Worm (Caenorhabditis elegans) whole organism, late embryonic: ENCODE data around the gene pes-1.

Source experiments
- ahr-1 ChIP-seq: sonication (generic microtip); optimal IDR thresholded peaks from 2 replicates; lab custom pipeline; 2016; ENCODE audit warnings: missing genetic modification characterization, missing compliant biosample characterization
- ama-1 ChIP-seq: fragments of 150-350 bp; optimal IDR thresholded peaks from 2 replicates; lab custom pipeline; 2014
- ceh-19 ChIP-seq: fragments of 200-800 bp; sonication (Bioruptor generic); optimal IDR thresholded peaks from 2 replicates; lab custom pipeline; 2018; ENCODE audit warnings: mild to moderate bottlenecking, missing genetic modification characterization, missing compliant biosample characterization
- ceh-2 ChIP-seq: sonication (generic microtip); optimal IDR thresholded peaks from 2 replicates; lab custom pipeline; 2016; ENCODE audit warnings: missing genotype, missing genetic modification characterization, missing compliant biosample characterization
- ceh-24 ChIP-seq: sonication (generic microtip); optimal IDR thresholded peaks from 2 replicates; lab custom pipeline; 2016; ENCODE audit warnings: mild to moderate bottlenecking, missing genetic modification characterization, missing compliant biosample characterization
- ceh-30 ChIP-seq: fragments of 150-350 bp; optimal IDR thresholded peaks from 2 replicates; lab custom pipeline; 2014; ENCODE audit warnings: missing biosample characterization, missing genetic modification characterization
- ceh-34 ChIP-seq: sonication (generic microtip); optimal IDR thresholded peaks from 2 replicates; lab custom pipeline; 2016; ENCODE audit warnings: mild to moderate bottlenecking, missing genetic modification characterization, missing compliant biosample characterization
- ceh-45 ChIP-seq: fragments of 200-800 bp; sonication (Bioruptor generic); IDR thresholded peaks from 2 replicates; pipeline ENCODE4 v1.3.6; 2022; ENCODE audit warnings: missing genetic modification reagents, missing genetic modification characterization, missing compliant biosample characterization
- ceh-48 ChIP-seq: sonication (generic microtip); optimal IDR thresholded peaks from 2 replicates; lab custom pipeline; 2016; ENCODE audit warnings: missing genetic modification characterization, inconsistent platforms, missing compliant biosample characterization
- ceh-9 ChIP-seq: sonication (generic microtip); optimal IDR thresholded peaks from 2 replicates; lab custom pipeline; 2016; ENCODE audit warnings: mild to moderate bottlenecking, missing genetic modification characterization, inconsistent platforms, missing compliant biosample characterization
- che-1 ChIP-seq: sonication (generic microtip); optimal IDR thresholded peaks from 2 replicates; lab custom pipeline; 2016; ENCODE audit warnings: mild to moderate bottlenecking, missing genetic modification characterization, missing compliant biosample characterization
- dmd-4 ChIP-seq: sonication (generic microtip); optimal IDR thresholded peaks from 2 replicates; lab custom pipeline; 2016; ENCODE audit warnings: borderline replicate concordance, missing genetic modification characterization, missing compliant biosample characterization
- dve-1 ChIP-seq: sonication (generic microtip); optimal IDR thresholded peaks from 2 replicates; lab custom pipeline; 2017; ENCODE audit warnings: antibody characterized with exemption, mild to moderate bottlenecking, missing genetic modification characterization, missing compliant biosample characterization
- elt-2 ChIP-seq: sonication (generic microtip); optimal IDR thresholded peaks from 2 replicates; lab custom pipeline; 2016; ENCODE audit warnings: missing genetic modification reagents, missing genetic modification characterization, missing compliant biosample characterization
- elt-4 ChIP-seq: sonication (generic microtip); optimal IDR thresholded peaks from 2 replicates; lab custom pipeline; 2016; ENCODE audit warnings: missing genetic modification characterization, missing compliant biosample characterization
- ets-4 ChIP-seq: sonication (generic microtip); optimal IDR thresholded peaks from 2 replicates; lab custom pipeline; 2016; ENCODE audit warnings: missing genetic modification characterization, missing compliant biosample characterization
- eyg-1 ChIP-seq: sonication (generic microtip); optimal IDR thresholded peaks from 2 replicates; lab custom pipeline; 2016; ENCODE audit warnings: missing genotype, missing genetic modification characterization, missing compliant biosample characterization
- fkh-10 ChIP-seq: fragments of 150-350 bp; optimal IDR thresholded peaks from 2 replicates; lab custom pipeline; 2014; ENCODE audit warnings: missing biosample characterization, missing genetic modification reagents, missing genetic modification characterization
- gmeb-2 ChIP-seq: sonication (generic microtip); optimal IDR thresholded peaks from 2 replicates; lab custom pipeline; 2016; ENCODE audit warnings: missing genetic modification characterization, inconsistent platforms, missing compliant biosample characterization
- hlh-13 ChIP-seq: fragments of 200-800 bp; sonication (Bioruptor generic); optimal IDR thresholded peaks from 2 replicates; lab custom pipeline; 2018; ENCODE audit warnings: mild to moderate bottlenecking, missing genetic modification characterization, missing compliant biosample characterization
- hlh-6 ChIP-seq: sonication (generic microtip); optimal IDR thresholded peaks from 2 replicates; lab custom pipeline; 2016; ENCODE audit warnings: missing genotype, missing genetic modification characterization, missing compliant biosample characterization
- madf-2 ChIP-seq: sonication (generic microtip); optimal IDR thresholded peaks from 2 replicates; lab custom pipeline; 2017; ENCODE audit warnings: missing genetic modification characterization, missing compliant biosample characterization
- nfya-1 ChIP-seq: sonication (generic microtip); optimal IDR thresholded peaks from 2 replicates; lab custom pipeline; 2017; ENCODE audit warnings: missing genetic modification characterization, mild to moderate bottlenecking, missing compliant biosample characterization, antibody characterized with exemption, moderate library complexity
- nhr-11 ChIP-seq: fragments of 150-350 bp; optimal IDR thresholded peaks from 2 replicates; lab custom pipeline; 2014; ENCODE audit warnings: missing biosample characterization, missing genetic modification characterization
- odd-2 ChIP-seq: sonication (generic microtip); optimal IDR thresholded peaks from 2 replicates; lab custom pipeline; 2017; ENCODE audit warnings: antibody characterized with exemption, mild to moderate bottlenecking, missing genetic modification characterization, missing compliant biosample characterization
- pha-4 ChIP-seq: fragments of 150-350 bp; optimal IDR thresholded peaks from 2 replicates; lab custom pipeline; 2018; ENCODE audit warnings: missing biosample characterization, missing genetic modification reagents, missing genetic modification characterization
- pros-1 ChIP-seq: fragments of 150-350 bp; optimal IDR thresholded peaks from 2 replicates; lab custom pipeline; 2014; ENCODE audit warnings: missing biosample characterization, missing genetic modification reagents, missing genetic modification characterization
- ref-2 ChIP-seq: sonication (generic microtip); optimal IDR thresholded peaks from 2 replicates; lab custom pipeline; 2016; ENCODE audit warnings: missing genetic modification characterization, missing compliant biosample characterization
- sox-4 ChIP-seq: sonication (generic microtip); optimal IDR thresholded peaks from 2 replicates; lab custom pipeline; 2017; ENCODE audit warnings: mild to moderate bottlenecking, missing genetic modification characterization, inconsistent platforms, missing compliant biosample characterization
- syd-9 ChIP-seq: sonication (generic microtip); optimal IDR thresholded peaks from 2 replicates; lab custom pipeline; 2016; ENCODE audit warnings: mild to moderate bottlenecking, missing genetic modification characterization, moderate library complexity, missing compliant biosample characterization
- ttx-3 ChIP-seq: sonication (generic microtip); optimal IDR thresholded peaks from 2 replicates; lab custom pipeline; 2016; ENCODE audit warnings: missing genetic modification reagents, missing genetic modification characterization, missing compliant biosample characterization
- unc-42 ChIP-seq: sonication (generic microtip); optimal IDR thresholded peaks from 2 replicates; lab custom pipeline; 2016; ENCODE audit warnings: missing genotype, missing genetic modification characterization, missing compliant biosample characterization
- unc-86 ChIP-seq: sonication (generic microtip); optimal IDR thresholded peaks from 2 replicates; lab custom pipeline; 2016; ENCODE audit warnings: missing genetic modification characterization, missing compliant biosample characterization
- zip-5 ChIP-seq: sonication (generic microtip); optimal IDR thresholded peaks from 2 replicates; lab custom pipeline; 2016; ENCODE audit warnings: missing genetic modification characterization, missing compliant biosample characterization
- ztf-16 ChIP-seq: sonication (generic microtip); optimal IDR thresholded peaks from 2 replicates; lab custom pipeline; 2017; ENCODE audit warnings: missing genetic modification characterization, missing compliant biosample characterization

pes-1 gene

ce11 chrIV:5002448-5002847 lies at the start of gene pes-1:
Gene pes-1, plus strand, starts transcription at chrIV:5002748.
- TF ChIP-seq pha-4 (tag; lab: Kevin White, UChicago) (no peak), unc-86 (tag; lab: Kevin White, UChicago) (no peak), elt-4 (no peak), gmeb-2 (no peak), ceh-30 (tag; lab: Kevin White, UChicago) (no peak), ceh-9 (tag; lab: Kevin White, UChicago) (no peak), elt-2 (no peak), ceh-45 (GFP tag; lab: Robert Waterston, UW) (no peak), syd-9 (no peak), ceh-2 (tag; lab: Kevin White, UChicago) (no peak)

DNA sequence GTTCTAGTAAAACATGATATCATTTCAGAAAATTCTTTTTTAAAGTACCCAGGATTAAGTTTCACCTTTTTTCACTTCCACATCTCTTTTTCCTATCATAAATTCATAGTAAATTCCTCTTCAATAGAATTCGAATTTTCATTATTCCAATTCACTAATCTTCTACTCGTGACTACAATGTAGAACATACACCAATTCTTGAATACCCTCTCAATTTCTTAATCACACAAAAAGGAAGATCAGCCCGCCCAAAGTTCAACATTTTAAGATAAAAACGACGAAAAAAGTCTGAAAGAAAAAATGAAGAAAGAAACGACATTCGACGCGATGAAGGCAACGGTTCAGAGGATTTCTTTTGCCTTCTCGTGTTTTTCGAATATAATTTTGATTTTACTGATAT lies 48.7 kb upstream of the pes-1 start, which contains the start of gene str-163:
Gene str-163, plus strand, starts transcription at position 301 of the 400 bp plus-strand sequence.
- TF ChIP-seq ceh-19 (GFP tag; lab: Kevin White, UChicago) (no peak), ztf-16 (tag; lab: Kevin White, UChicago) (no peak), sox-4 (tag; lab: Kevin White, UChicago) (no peak), pha-4 (tag; lab: Kevin White, UChicago) (no peak), fkh-10 (GFP tag; lab: Kevin White, UChicago) (no peak), odd-2 (tag; lab: Kevin White, UChicago) (no peak), unc-42 (no peak), elt-4 (no peak), elt-2 (no peak), madf-2 (tag; lab: Kevin White, UChicago) (no peak), nhr-11 (tag; lab: Kevin White, UChicago) (no peak), ref-2 (tag; lab: Kevin White, UChicago) (no peak), dmd-4 (tag; lab: Kevin White, UChicago) (no peak), dve-1 (no peak)
- TF ChIP-seq, all 69 proteins: peak for 0

ce11 chrIV:4960623-4961022 lies 41.9 kb upstream of the pes-1 start, which contains the start of gene str-164:
Gene str-164, plus strand, starts transcription at chrIV:4960735.
- TF ChIP-seq hlh-6 (tag; lab: Kevin White, UChicago) (no peak), ceh-19 (GFP tag; lab: Kevin White, UChicago) (no peak), ceh-30 (tag; lab: Kevin White, UChicago) (no peak), unc-86 (tag; lab: Kevin White, UChicago) (no peak), ttx-3 (no peak)

DNA sequence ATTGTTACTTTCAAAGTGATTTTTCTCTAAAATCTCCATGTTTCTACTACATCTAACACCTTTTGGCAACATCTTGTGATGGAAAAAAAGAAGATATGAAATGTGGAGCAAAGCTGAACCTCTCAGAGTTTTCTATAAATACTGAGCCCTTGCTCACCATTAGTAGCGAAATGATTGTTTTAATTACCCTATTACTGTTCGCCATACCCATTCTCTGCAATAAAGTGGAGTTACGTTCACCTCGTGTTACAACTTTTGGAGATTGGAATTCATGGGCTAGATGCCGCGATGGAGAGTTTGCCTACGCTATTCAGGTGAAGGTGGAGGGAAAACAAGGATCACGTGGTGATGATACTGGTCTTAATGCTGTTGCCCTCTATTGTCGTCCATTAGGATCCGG lies 38.7 kb upstream of the pes-1 start, which contains the start of gene txt-3:
Gene txt-3, plus strand, starts transcription at position 125 of the 400 bp plus-strand sequence.
- TF ChIP-seq ets-4 (tag; lab: Kevin White, UChicago) (no peak), elt-2 (no peak), eyg-1 (tag; lab: Kevin White, UChicago) (no peak), che-1 (tag; lab: Kevin White, UChicago) (no peak), hlh-13 (no peak), ceh-34 (tag; lab: Kevin White, UChicago) (no peak), dve-1 (no peak), ama-1 (lab: Kevin White, UChicago) (no peak), ceh-2 (tag; lab: Kevin White, UChicago) (no peak), ceh-24 (tag; lab: Kevin White, UChicago) (no peak), pros-1 (tag; lab: Kevin White, UChicago) (no peak), elt-4 (no peak), zip-5 (no peak), nfya-1 (tag; lab: Kevin White, UChicago) (no peak), ceh-45 (GFP tag; lab: Robert Waterston, UW) (no peak), ahr-1 (tag; lab: Kevin White, UChicago) (no peak), ceh-48 (tag; lab: Kevin White, UChicago) (no peak), pha-4 (tag; lab: Kevin White, UChicago) (no peak), ztf-16 (tag; lab: Kevin White, UChicago) (no peak)
